Fruit fly (Drosophila melanogaster): Measurements from ENCODE around the gene Naa15-16.

DNA sequence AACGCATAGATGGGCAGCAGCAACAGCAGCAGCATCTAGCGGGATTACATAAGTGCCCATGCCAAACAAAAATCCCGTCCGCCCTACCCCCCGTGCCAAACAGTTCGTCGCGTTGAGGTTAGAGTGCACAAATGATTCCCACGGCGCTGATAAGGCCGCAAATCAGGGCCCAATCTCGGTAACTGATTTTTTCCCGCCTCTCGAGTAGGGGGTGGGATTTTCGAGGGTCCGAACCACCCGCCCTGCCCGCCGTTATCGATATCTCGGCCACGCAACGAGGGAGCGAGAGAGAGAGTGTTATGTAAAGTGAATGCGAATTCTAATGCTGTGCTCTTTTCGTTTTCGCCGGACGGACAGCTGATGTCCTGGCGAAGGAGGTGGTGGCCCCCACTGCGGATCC is 41.1 kb downstream of the Naa15-16 start:
- no peak for TF ChIP-seq CG8281 (tag; optimal IDR thresholded peaks at IDR 0.05)
- TF ChIP-seq CG2712 (tag; optimal IDR thresholded peaks at IDR 0.05) = no peak
- no peak for TF ChIP-seq btn (GFP tag; optimal IDR thresholded peaks at IDR 0.05)
- TF ChIP-seq CG14441 (GFP tag; IDR thresholded peaks at IDR 0.05) = no peak
- TF ChIP-seq CG7271 (tag; optimal IDR thresholded peaks at IDR 0.05) = no peak
- no peak for TF ChIP-seq Mrtf (GFP tag; IDR thresholded peaks at IDR 0.05)
- no peak for TF ChIP-seq ham (GFP tag; IDR thresholded peaks at IDR 0.05)
- no peak for TF ChIP-seq CG3407 (GFP tag; optimal IDR thresholded peaks at IDR 0.05)

Measured in whole organism, embryonic.